Worm (Caenorhabditis elegans) whole organism, young adult: ENCODE results near the gene ops-1.
A peak's percentile ranks its signal among the peaks of the same experiment; 100 is the strongest.

Experiments
- B0336.3 ChIP-seq: fragments of 200-800 bp; sonication (Bioruptor generic); IDR thresholded peaks from 2 replicates; pipeline ENCODE4 v1.3.6; 2022; ENCODE audit warnings: missing genetic modification characterization, missing compliant biosample characterization
- F10E7.11 ChIP-seq: sonication (generic microtip); optimal IDR thresholded peaks from 2 replicates; lab custom pipeline; 2017; ENCODE audit warnings: mild to moderate bottlenecking, missing genetic modification characterization, moderate library complexity, missing compliant biosample characterization
- F22D6.2 ChIP-seq: sonication (generic microtip); optimal IDR thresholded peaks from 2 replicates; lab custom pipeline; 2016; ENCODE audit warnings: mild to moderate bottlenecking, missing genetic modification characterization, missing compliant biosample characterization
- F23B12.7 ChIP-seq: sonication (generic microtip); optimal IDR thresholded peaks from 2 replicates; lab custom pipeline; 2017; ENCODE audit warnings: missing genetic modification characterization, mild to moderate bottlenecking, missing compliant biosample characterization, antibody characterized with exemption, moderate library complexity; ENCODE audit not compliant: insufficient read depth
- F33H1.4 ChIP-seq: fragments of 200-800 bp; sonication (Bioruptor generic); IDR thresholded peaks from 2 replicates; pipeline ENCODE4 v1.3.6; 2022; ENCODE audit warnings: missing genetic modification reagents, missing genetic modification characterization, missing compliant biosample characterization
- F39B2.1 ChIP-seq: fragments of 200-800 bp; sonication (Bioruptor generic); IDR thresholded peaks from 2 replicates; pipeline ENCODE4 v1.3.6; 2022; ENCODE audit warnings: missing genetic modification reagents, missing genetic modification characterization, missing compliant biosample characterization
- F49E8.2 ChIP-seq: sonication (generic microtip); optimal IDR thresholded peaks from 3 replicates; lab custom pipeline; 2017; ENCODE audit warnings: missing genetic modification characterization, mild to moderate bottlenecking, missing compliant biosample characterization, antibody characterized with exemption, moderate library complexity; ENCODE audit not compliant: insufficient read depth
- F57C9.4 ChIP-seq: sonication (generic microtip); optimal IDR thresholded peaks from 2 replicates; lab custom pipeline; 2017; ENCODE audit warnings: mild to moderate bottlenecking, missing genetic modification characterization, missing compliant biosample characterization
- K12H6.12 ChIP-seq: fragments of 200-800 bp; sonication (Bioruptor generic); optimal IDR thresholded peaks from 2 replicates; lab custom pipeline; 2018; ENCODE audit warnings: mild to moderate bottlenecking, missing genetic modification characterization, missing compliant biosample characterization
- T26A5.8 ChIP-seq: sonication (generic microtip); optimal IDR thresholded peaks from 2 replicates; lab custom pipeline; 2016; ENCODE audit warnings: missing genetic modification characterization, missing compliant biosample characterization
- Y53G8AR.9 ChIP-seq: fragments of 200-800 bp; sonication (Bioruptor generic); conservative IDR thresholded peaks from 2 replicates; pipeline ENCODE4 v1.3.6; 2022; ENCODE audit warnings: missing genetic modification reagents, missing genetic modification characterization, missing compliant biosample characterization
- Y56A3A.18 ChIP-seq: fragments of 200-800 bp; sonication (Bioruptor generic); IDR thresholded peaks from 2 replicates; pipeline ENCODE4 v1.3.6; 2022; ENCODE audit warnings: missing genetic modification reagents, missing genetic modification characterization, missing compliant biosample characterization
- Y67H2A.10 ChIP-seq: fragments of 200-800 bp; sonication (Bioruptor generic); conservative IDR thresholded peaks from 2 replicates; pipeline ENCODE4 v1.3.6; 2022; ENCODE audit warnings: missing genetic modification reagents, missing genetic modification characterization, missing compliant biosample characterization
- ZK185.1 ChIP-seq: sonication (generic microtip); optimal IDR thresholded peaks from 2 replicates; lab custom pipeline; 2016; ENCODE audit warnings: mild to moderate bottlenecking, missing genetic modification characterization, missing compliant biosample characterization; ENCODE audit not compliant: poor library complexity, severe bottlenecking
- ama-1 ChIP-seq, 3 experiments: fragments of 150-350 bp in 1 of 3; sonication (generic microtip) in 2 of 3; optimal IDR thresholded peaks; 2 replicates each; lab custom pipeline; 2014 to 2018; ENCODE audit warnings: missing biosample characterization in 2 of 3, missing genetic modification characterization in 2 of 3, missing genetic modification reagents in 2 of 3
- attf-6 ChIP-seq: fragments of 200-800 bp; sonication (Bioruptor generic); IDR thresholded peaks from 2 replicates; pipeline ENCODE4 v1.3.6; 2022; ENCODE audit warnings: missing genetic modification reagents, missing genetic modification characterization, missing compliant biosample characterization
- cebp-1 ChIP-seq, 2 experiments: fragments of 200-800 bp in 1 of 2; sonication (Bioruptor generic) in 1 of 2; sonication (generic microtip) in 1 of 2; IDR thresholded peaks in 1 of 2; optimal IDR thresholded peaks in 1 of 2; 2 replicates each; pipeline versions ENCODE4 v1.3.6 to Lab custom; 2017 to 2022; ENCODE audit warnings: missing compliant biosample characterization in 2 of 2, missing genetic modification characterization in 2 of 2, mild to moderate bottlenecking in 1 of 2, missing genetic modification reagents in 1 of 2, moderate library complexity in 1 of 2
- cebp-2 ChIP-seq: fragments of 200-800 bp; sonication (Bioruptor generic); IDR thresholded peaks from 2 replicates; pipeline ENCODE4 v1.3.6; 2022; ENCODE audit warnings: missing genetic modification characterization, missing compliant biosample characterization
- ceh-27 ChIP-seq: fragments of 200-800 bp; sonication (Bioruptor generic); optimal IDR thresholded peaks from 2 replicates; lab custom pipeline; 2018; ENCODE audit warnings: mild to moderate bottlenecking, missing genetic modification characterization, moderate library complexity, missing compliant biosample characterization
- ekl-4 ChIP-seq: fragments of 200-800 bp; sonication (Bioruptor generic); IDR thresholded peaks from 2 replicates; pipeline ENCODE4 v1.3.6; 2022; ENCODE audit warnings: missing genetic modification reagents, missing genetic modification characterization, missing compliant biosample characterization
- him-1 ChIP-seq: sonication (generic microtip); optimal IDR thresholded peaks from 2 replicates; lab custom pipeline; 2016; ENCODE audit warnings: missing genotype, missing genetic modification reagents, missing genetic modification characterization, missing compliant biosample characterization
- hlh-26 ChIP-seq: fragments of 200-800 bp; sonication (Bioruptor generic); conservative IDR thresholded peaks from 2 replicates; pipeline ENCODE4 v1.3.6; 2022; ENCODE audit warnings: missing genetic modification reagents, missing genetic modification characterization, missing compliant biosample characterization
- hrde-1 ChIP-seq: sonication (generic microtip); optimal IDR thresholded peaks from 2 replicates; lab custom pipeline; 2016; ENCODE audit warnings: missing genetic modification characterization, mild to moderate bottlenecking, missing compliant biosample characterization, moderate library complexity, missing genotype, missing genetic modification reagents, borderline replicate concordance
- lin-40 ChIP-seq: sonication (generic microtip); optimal IDR thresholded peaks from 2 replicates; lab custom pipeline; 2016; ENCODE audit warnings: missing genetic modification characterization, mild to moderate bottlenecking, missing compliant biosample characterization, missing genotype, missing genetic modification reagents
- lin-54 ChIP-seq: fragments of 200-800 bp; sonication (Bioruptor generic); optimal IDR thresholded peaks from 2 replicates; lab custom pipeline; 2018; ENCODE audit warnings: mild to moderate bottlenecking, missing genetic modification characterization, missing compliant biosample characterization
- lir-1 ChIP-seq: fragments of 200-800 bp; sonication (Bioruptor generic); conservative IDR thresholded peaks from 2 replicates; pipeline ENCODE4 v1.3.6; 2022; ENCODE audit warnings: missing genetic modification reagents, missing genetic modification characterization, missing compliant biosample characterization
- madf-6 ChIP-seq: fragments of 200-800 bp; sonication (Bioruptor generic); IDR thresholded peaks from 2 replicates; pipeline ENCODE4 v1.3.6; 2022; ENCODE audit warnings: missing genetic modification reagents, missing genetic modification characterization, missing compliant biosample characterization
- madf-8 ChIP-seq: fragments of 200-800 bp; sonication (Bioruptor generic); conservative IDR thresholded peaks from 2 replicates; pipeline ENCODE4 v1.3.6; 2022; ENCODE audit warnings: missing genetic modification reagents, missing genetic modification characterization, missing compliant biosample characterization
- mcd-1 ChIP-seq: fragments of 200-800 bp; sonication (Bioruptor generic); IDR thresholded peaks from 2 replicates; pipeline ENCODE4 v1.3.6; 2022; ENCODE audit warnings: missing genetic modification reagents, missing genetic modification characterization, missing compliant biosample characterization
- mel-28 ChIP-seq: sonication (generic microtip); optimal IDR thresholded peaks from 2 replicates; lab custom pipeline; 2016; ENCODE audit warnings: borderline replicate concordance, mild to moderate bottlenecking, missing genetic modification characterization, missing compliant biosample characterization
- nhr-27 ChIP-seq: fragments of 200-800 bp; sonication (Bioruptor generic); optimal IDR thresholded peaks from 2 replicates; lab custom pipeline; 2018; ENCODE audit warnings: mild to moderate bottlenecking, missing genetic modification characterization, moderate library complexity, missing compliant biosample characterization
- nhr-90 ChIP-seq: sonication (generic microtip); optimal IDR thresholded peaks from 2 replicates; lab custom pipeline; 2016; ENCODE audit warnings: missing genotype, mild to moderate bottlenecking, missing genetic modification characterization, missing compliant biosample characterization
- pbrm-1 ChIP-seq: fragments of 200-800 bp; sonication (Bioruptor generic); IDR thresholded peaks from 2 replicates; pipeline ENCODE4 v1.3.6; 2022; ENCODE audit warnings: missing genetic modification reagents, missing genetic modification characterization, missing compliant biosample characterization
- rec-8 ChIP-seq, 2 experiments: sonication (generic microtip); optimal IDR thresholded peaks; 2 replicates each; lab custom pipeline; 2016; ENCODE audit warnings: mild to moderate bottlenecking in 2 of 2, missing genetic modification characterization in 2 of 2, missing genetic modification reagents in 2 of 2, missing genotype in 2 of 2, missing biosample characterization in 1 of 2, missing compliant biosample characterization in 1 of 2, moderate library complexity in 1 of 2
- rpc-1 ChIP-seq, 2 experiments: fragments of 150-350 bp in 1 of 2; sonication (generic microtip) in 1 of 2; optimal IDR thresholded peaks; 2 replicates each; lab custom pipeline; 2014 to 2018; ENCODE audit warnings: missing biosample characterization in 1 of 2, missing genetic modification characterization in 1 of 2, missing genetic modification reagents in 1 of 2, missing genotype in 1 of 2
- snpc-1.1 ChIP-seq: sonication (generic microtip); optimal IDR thresholded peaks from 2 replicates; lab custom pipeline; 2017; ENCODE audit warnings: missing genetic modification characterization, mild to moderate bottlenecking, missing compliant biosample characterization, antibody characterized with exemption, moderate library complexity, missing genotype, missing genetic modification reagents; ENCODE audit not compliant: insufficient read depth
- snpc-1.3 ChIP-seq: sonication (generic microtip); optimal IDR thresholded peaks from 2 replicates; lab custom pipeline; 2017; ENCODE audit warnings: missing genetic modification characterization, mild to moderate bottlenecking, missing compliant biosample characterization, antibody characterized with exemption, moderate library complexity, missing genotype, missing genetic modification reagents; ENCODE audit not compliant: insufficient read depth
- snpc-3.4 ChIP-seq: sonication (generic microtip); optimal IDR thresholded peaks from 2 replicates; lab custom pipeline; 2017; ENCODE audit warnings: missing genetic modification characterization, mild to moderate bottlenecking, missing compliant biosample characterization, antibody characterized with exemption, moderate library complexity, missing genotype, missing genetic modification reagents
- tbp1 ChIP-seq: fragments of 200-800 bp; sonication (Bioruptor generic); optimal IDR thresholded peaks from 2 replicates; lab custom pipeline; 2018; ENCODE audit warnings: mild to moderate bottlenecking, missing genetic modification characterization, missing compliant biosample characterization
- tbx-9 ChIP-seq: sonication (generic microtip); optimal IDR thresholded peaks from 2 replicates; lab custom pipeline; 2016; ENCODE audit warnings: borderline replicate concordance, missing genetic modification characterization, inconsistent platforms, missing compliant biosample characterization
- tlf-1 ChIP-seq: fragments of 200-800 bp; sonication (Bioruptor generic); optimal IDR thresholded peaks from 2 replicates; lab custom pipeline; 2018; ENCODE audit warnings: mild to moderate bottlenecking, missing genetic modification characterization, missing compliant biosample characterization
- zfh-2 ChIP-seq: fragments of 200-800 bp; sonication (Bioruptor generic); conservative IDR thresholded peaks from 2 replicates; pipeline ENCODE4 v1.3.6; 2022; ENCODE audit warnings: missing genetic modification reagents, missing genetic modification characterization, missing compliant biosample characterization
- ztf-22 ChIP-seq: fragments of 200-800 bp; sonication (Bioruptor generic); optimal IDR thresholded peaks from 2 replicates; lab custom pipeline; 2018; ENCODE audit warnings: mild to moderate bottlenecking, missing genetic modification characterization, moderate library complexity, missing compliant biosample characterization

Gene ops-1

ce11 chrIV:6325772-6326171, 41.6 kb upstream of the ops-1 start (continued):
- TF ChIP-seq F57C9.4 (tag; lab: Kevin White, UChicago): peak; percentile 67
- TF ChIP-seq cebp-2 (GFP tag; lab: Robert Waterston, UW): 0 out of 2 replicates have a peak, but pooled peaks have one; percentile 39
- peak; percentile 82; the same call in 1 of the 2 replicates for TF ChIP-seq B0336.3 (GFP tag; lab: Robert Waterston, UW)
- TF ChIP-seq F33H1.4: no peak
- peak; percentile 29 for TF ChIP-seq tbp1
- peak in 1 of 2 experiments; percentile 37 for TF ChIP-seq rec-8 (tag; optimal IDR thresholded peaks at IDR 0.05; lab: Kevin White, UChicago)
- no peak for TF ChIP-seq ZK185.1 (tag; lab: Kevin White, UChicago)
- peak; percentile 70; the same call in 1 of the 2 replicates for TF ChIP-seq attf-6
- TF ChIP-seq ama-1 (optimal IDR thresholded peaks at IDR 0.05; lab: Kevin White, UChicago): no peak
- TF ChIP-seq ama-1 (GFP tag; optimal IDR thresholded peaks at IDR 0.05; lab: Kevin White, UChicago): no peak
- TF ChIP-seq F49E8.2 (tag; lab: Kevin White, UChicago): no peak
- TF ChIP-seq Y67H2A.10 (GFP tag; lab: Robert Waterston, UW): no peak
- peak; percentile 32 for TF ChIP-seq tbx-9 (tag; lab: Kevin White, UChicago)
- no peak for TF ChIP-seq snpc-1.1 (tag; lab: Kevin White, UChicago)
- TF ChIP-seq ceh-27: no peak
- peak; percentile 71 for TF ChIP-seq nhr-27 (tag; lab: Kevin White, UChicago)
- no peak for TF ChIP-seq mcd-1 (GFP tag; lab: Robert Waterston, UW)
- TF ChIP-seq lin-54 (GFP tag; lab: Kevin White, UChicago): peak; percentile 31
- peak; percentile 46 for TF ChIP-seq madf-6 (GFP tag; lab: Robert Waterston, UW)
- peak; percentile 40; the same call in 1 of the 2 replicates for TF ChIP-seq Y53G8AR.9
- TF ChIP-seq T26A5.8 (tag; lab: Kevin White, UChicago): peak; percentile 61
- no peak for TF ChIP-seq cebp-1 (GFP tag; IDR thresholded peaks at IDR 0.05; lab: Robert Waterston, UW)
- peak; percentile 18 for TF ChIP-seq cebp-1 (tag; optimal IDR thresholded peaks at IDR 0.05; lab: Kevin White, UChicago)
- no peak for TF ChIP-seq hrde-1 (tag; lab: Kevin White, UChicago)

- TF ChIP-seq F39B2.1 (GFP tag; lab: Robert Waterston, UW) (no peak), snpc-3.4 (tag; lab: Kevin White, UChicago) (peak; percentile 83), snpc-1.3 (tag; lab: Kevin White, UChicago) (peak; percentile 64), nhr-90 (tag; lab: Kevin White, UChicago) (peak; percentile 16), pbrm-1 (GFP tag; lab: Robert Waterston, UW) (peak; percentile 96), ceh-27 (peak; percentile 96), ztf-22 (GFP tag; lab: Kevin White, UChicago) (peak; percentile 55), hlh-26 (no peak), mel-28 (tag; lab: Kevin White, UChicago) (no peak), F23B12.7 (tag; lab: Kevin White, UChicago) (peak; percentile 93), Y56A3A.18 (peak; percentile 91), ekl-4 (GFP tag; lab: Robert Waterston, UW) (peak; percentile 93), K12H6.12 (tag; lab: Kevin White, UChicago) (peak; percentile 91), F10E7.11 (tag; lab: Kevin White, UChicago) (no peak), madf-8 (peak; percentile 59), lin-40 (peak; percentile 96), cebp-1 (GFP tag; IDR thresholded peaks at IDR 0.05; lab: Robert Waterston, UW) (peak; percentile 73), cebp-1 (tag; optimal IDR thresholded peaks at IDR 0.05; lab: Kevin White, UChicago) (peak; percentile 90), him-1 (tag; lab: Kevin White, UChicago) (no peak), zfh-2 (GFP tag; lab: Robert Waterston, UW) (peak; percentile 90), lir-1 (GFP tag; lab: Robert Waterston, UW) (peak; percentile 91), tlf-1 (GFP tag; lab: Kevin White, UChicago) (peak; percentile 93), rpc-1 (optimal IDR thresholded peaks at IDR 0.05; lab: Kevin White, UChicago) (peak; percentile 14), rpc-1 (tag; optimal IDR thresholded peaks at IDR 0.05; lab: Kevin White, UChicago) (no peak), F22D6.2 (peak; percentile 81)
Observed at ce11 chrIV:6323654-6324224, 39.6 kb upstream of the ops-1 start, which contains the start of gene sqd-1. Gene sqd-1, plus strand, starts transcription at chrIV:6324174.
